Worm (Caenorhabditis elegans) whole organism, L1 larva: ENCODE measurements around the gene R144.12.

ENCODE experiments used
- C34B4.2 ChIP-seq: sonication (generic microtip); optimal IDR thresholded peaks from 2 replicates; lab custom pipeline; 2017; ENCODE audit warnings: mild to moderate bottlenecking, missing genetic modification characterization, missing compliant biosample characterization
- Y116A8C.19 ChIP-seq: sonication (generic microtip); optimal IDR thresholded peaks from 2 replicates; lab custom pipeline; 2016; ENCODE audit warnings: missing compliant biosample characterization, missing genetic modification characterization, borderline replicate concordance
- ama-1 ChIP-seq: fragments of 150-350 bp; optimal IDR thresholded peaks from 2 replicates; lab custom pipeline; 2014
- ces-1 ChIP-seq: fragments of 150-350 bp; optimal IDR thresholded peaks from 2 replicates; lab custom pipeline; 2014; ENCODE audit warnings: missing biosample characterization, missing genetic modification reagents, missing genetic modification characterization
- dpl-1 ChIP-seq, 3 experiments: fragments of 150-350 bp in 2 of 3; sonication (generic microtip) in 1 of 3; optimal IDR thresholded peaks; 2 replicates each; lab custom pipeline; 2014 to 2017; ENCODE audit warnings: missing biosample characterization in 3 of 3, missing genetic modification characterization in 3 of 3, missing genetic modification reagents in 3 of 3
- dsc-1 ChIP-seq: sonication (generic microtip); optimal IDR thresholded peaks from 2 replicates; lab custom pipeline; 2016; ENCODE audit warnings: mild to moderate bottlenecking, missing genetic modification characterization, missing compliant biosample characterization
- efl-3 ChIP-seq: fragments of 200-800 bp; sonication (Bioruptor generic); optimal IDR thresholded peaks from 2 replicates; lab custom pipeline; 2018; ENCODE audit warnings: mild to moderate bottlenecking, missing genetic modification characterization, missing compliant biosample characterization
- egl-13 ChIP-seq: sonication (generic microtip); optimal IDR thresholded peaks from 2 replicates; lab custom pipeline; 2016; ENCODE audit warnings: missing genotype, missing genetic modification reagents, missing genetic modification characterization, missing compliant biosample characterization
- egl-27 ChIP-seq, 2 experiments: fragments of 150-350 bp in 1 of 2; sonication (generic microtip); optimal IDR thresholded peaks; 3 replicates each; lab custom pipeline; 2017 to 2018; ENCODE audit warnings: missing biosample characterization in 2 of 2, missing genetic modification characterization in 2 of 2, missing genetic modification reagents in 2 of 2
- elt-3 ChIP-seq, 6 experiments: fragments of 150-350 bp in 1 of 6; sonication (generic microtip); optimal IDR thresholded peaks; 2 replicates each; lab custom pipeline; 2017 to 2018; ENCODE audit warnings: missing biosample characterization in 6 of 6, missing genetic modification characterization in 6 of 6, inconsistent platforms in 1 of 6
- ets-5 ChIP-seq: fragments of 200-800 bp; sonication (Bioruptor generic); IDR thresholded peaks from 2 replicates; pipeline ENCODE4 v1.3.6; 2022; ENCODE audit warnings: missing genetic modification characterization, missing compliant biosample characterization
- fkh-4 ChIP-seq: sonication (generic microtip); optimal IDR thresholded peaks from 2 replicates; lab custom pipeline; 2016; ENCODE audit warnings: missing compliant biosample characterization, missing genetic modification characterization, borderline replicate concordance
- fkh-8 ChIP-seq: sonication (generic microtip); optimal IDR thresholded peaks from 2 replicates; lab custom pipeline; 2016; ENCODE audit warnings: mild to moderate bottlenecking, missing genetic modification characterization, missing compliant biosample characterization
- fos-1 ChIP-seq: fragments of 150-350 bp; optimal IDR thresholded peaks from 2 replicates; lab custom pipeline; 2014; ENCODE audit warnings: missing biosample characterization, missing genetic modification characterization
- grh-1 ChIP-seq: fragments of 200-800 bp; sonication (Bioruptor generic); IDR thresholded peaks from 2 replicates; pipeline ENCODE4 v1.3.6; 2022; ENCODE audit warnings: missing genetic modification reagents, missing genetic modification characterization, missing compliant biosample characterization
- hlh-17 ChIP-seq: fragments of 200-800 bp; sonication (Bioruptor generic); optimal IDR thresholded peaks from 2 replicates; lab custom pipeline; 2018; ENCODE audit warnings: missing genetic modification characterization, mild to moderate bottlenecking, missing compliant biosample characterization, moderate library complexity, borderline replicate concordance
- hlh-4 ChIP-seq: sonication (generic microtip); optimal IDR thresholded peaks from 2 replicates; lab custom pipeline; 2016; ENCODE audit warnings: mild to moderate bottlenecking, missing genetic modification characterization, missing compliant biosample characterization
- hpl-2 ChIP-seq: fragments of 150-350 bp; optimal IDR thresholded peaks from 2 replicates; lab custom pipeline; 2014; ENCODE audit warnings: missing biosample characterization, missing genetic modification reagents, missing genetic modification characterization
- irx-1 ChIP-seq: sonication (generic microtip); optimal IDR thresholded peaks from 2 replicates; lab custom pipeline; 2016; ENCODE audit warnings: missing genetic modification characterization, missing compliant biosample characterization
- jun-1 ChIP-seq: fragments of 150-350 bp; optimal IDR thresholded peaks from 2 replicates; lab custom pipeline; 2014; ENCODE audit warnings: missing biosample characterization, missing genetic modification reagents, missing genetic modification characterization
- lin-13 ChIP-seq: fragments of 150-350 bp; optimal IDR thresholded peaks from 2 replicates; lab custom pipeline; 2014; ENCODE audit warnings: missing biosample characterization, missing genetic modification reagents, missing genetic modification characterization
- lin-14 ChIP-seq: fragments of 200-800 bp; sonication (Bioruptor generic); optimal IDR thresholded peaks from 2 replicates; lab custom pipeline; 2018; ENCODE audit warnings: mild to moderate bottlenecking, missing genetic modification characterization, moderate library complexity, missing compliant biosample characterization
- lin-15B ChIP-seq: fragments of 150-350 bp; sonication (generic microtip); optimal IDR thresholded peaks from 3 replicates; lab custom pipeline; 2014; ENCODE audit warnings: missing biosample characterization, missing genetic modification characterization
- lin-35 ChIP-seq, 2 experiments: fragments of 150-350 bp; optimal IDR thresholded peaks; 2 replicates each; lab custom pipeline; 2014; ENCODE audit warnings: missing biosample characterization in 2 of 2, missing genetic modification characterization in 2 of 2, missing genetic modification reagents in 2 of 2
- lin-39 ChIP-seq: fragments of 150-350 bp; optimal IDR thresholded peaks from 2 replicates; lab custom pipeline; 2014; ENCODE audit warnings: missing biosample characterization, missing genetic modification reagents, missing genetic modification characterization
- lir-3 ChIP-seq: sonication (generic microtip); optimal IDR thresholded peaks from 2 replicates; lab custom pipeline; 2016; ENCODE audit warnings: mild to moderate bottlenecking, missing genetic modification characterization, moderate library complexity, missing compliant biosample characterization; ENCODE audit not compliant: poor library complexity
- lsy-2 ChIP-seq, 2 experiments: fragments of 150-350 bp; optimal IDR thresholded peaks; 2 replicates each; lab custom pipeline; 2014; ENCODE audit warnings: missing biosample characterization in 2 of 2, missing genetic modification characterization in 2 of 2
- mdl-1 ChIP-seq, 2 experiments: fragments of 150-350 bp; optimal IDR thresholded peaks; 2 replicates each; lab custom pipeline; 2014 to 2017; ENCODE audit warnings: missing biosample characterization in 2 of 2, missing genetic modification characterization in 2 of 2, inconsistent platforms in 1 of 2
- mef-2 ChIP-seq: fragments of 150-350 bp; optimal IDR thresholded peaks from 2 replicates; lab custom pipeline; 2014; ENCODE audit warnings: missing biosample characterization, missing genetic modification characterization
- nhr-11 ChIP-seq: fragments of 150-350 bp; optimal IDR thresholded peaks from 2 replicates; lab custom pipeline; 2014; ENCODE audit warnings: missing biosample characterization, missing genetic modification characterization
- nhr-19 ChIP-seq: fragments of 200-800 bp; sonication (Bioruptor generic); conservative IDR thresholded peaks from 2 replicates; pipeline ENCODE4 v1.3.6; 2022; ENCODE audit warnings: missing genetic modification characterization, missing compliant biosample characterization
- nhr-28 ChIP-seq: fragments of 150-350 bp; optimal IDR thresholded peaks from 2 replicates; lab custom pipeline; 2014; ENCODE audit warnings: missing biosample characterization, missing genetic modification characterization
- nhr-47 ChIP-seq: sonication (generic microtip); optimal IDR thresholded peaks from 2 replicates; lab custom pipeline; 2016; ENCODE audit warnings: mild to moderate bottlenecking, missing genetic modification characterization, moderate library complexity, missing compliant biosample characterization
- nhr-71 ChIP-seq: sonication (generic microtip); optimal IDR thresholded peaks from 2 replicates; lab custom pipeline; 2016; ENCODE audit warnings: mild to moderate bottlenecking, missing genetic modification characterization, moderate library complexity, missing compliant biosample characterization
- nhr-76 ChIP-seq: sonication (generic microtip); optimal IDR thresholded peaks from 2 replicates; lab custom pipeline; 2017; ENCODE audit warnings: missing biosample characterization, missing genetic modification characterization
- nhr-77 ChIP-seq: fragments of 150-350 bp; optimal IDR thresholded peaks from 2 replicates; lab custom pipeline; 2014; ENCODE audit warnings: missing biosample characterization, missing genetic modification characterization
- nhr-84 ChIP-seq: sonication (generic microtip); optimal IDR thresholded peaks from 2 replicates; lab custom pipeline; 2017; ENCODE audit warnings: missing biosample characterization, missing genetic modification characterization
- nhr-85 ChIP-seq: sonication (generic microtip); peaks from one replicate; lab custom pipeline; 2016; ENCODE audit warnings: missing genetic modification characterization, inconsistent platforms, missing compliant biosample characterization
- pag-3 ChIP-seq: sonication (generic microtip); optimal IDR thresholded peaks from 2 replicates; lab custom pipeline; 2017; ENCODE audit warnings: missing genetic modification characterization, mild to moderate bottlenecking, missing compliant biosample characterization, antibody characterized with exemption, borderline replicate concordance; ENCODE audit not compliant: insufficient read depth
- pax-3 ChIP-seq: fragments of 200-800 bp; sonication (Bioruptor generic); optimal IDR thresholded peaks from 2 replicates; lab custom pipeline; 2018; ENCODE audit warnings: mild to moderate bottlenecking, missing genetic modification characterization, moderate library complexity, missing compliant biosample characterization
- pqm-1 ChIP-seq: sonication (generic microtip); optimal IDR thresholded peaks from 3 replicates; lab custom pipeline; 2017; ENCODE audit warnings: missing biosample characterization, missing genetic modification characterization
- snpc-4 ChIP-seq: fragments of 150-350 bp; optimal IDR thresholded peaks from 2 replicates; lab custom pipeline; 2014; ENCODE audit warnings: missing biosample characterization, missing genetic modification characterization
- snu-23 ChIP-seq: sonication (generic microtip); optimal IDR thresholded peaks from 2 replicates; lab custom pipeline; 2016; ENCODE audit warnings: missing genetic modification characterization, missing compliant biosample characterization
- sup-37 ChIP-seq: fragments of 200-800 bp; sonication (Bioruptor generic); optimal IDR thresholded peaks from 2 replicates; lab custom pipeline; 2018; ENCODE audit warnings: mild to moderate bottlenecking, missing genetic modification characterization, missing compliant biosample characterization
- swsn-7 ChIP-seq: sonication (generic microtip); optimal IDR thresholded peaks from 2 replicates; lab custom pipeline; 2016; ENCODE audit warnings: missing genetic modification characterization, missing compliant biosample characterization
- tbx-2 ChIP-seq: sonication (generic microtip); optimal IDR thresholded peaks from 2 replicates; lab custom pipeline; 2016; ENCODE audit warnings: missing genetic modification characterization, missing compliant biosample characterization
- tlp-1 ChIP-seq: fragments of 150-350 bp; optimal IDR thresholded peaks from 2 replicates; lab custom pipeline; 2014; ENCODE audit warnings: missing biosample characterization, missing genetic modification characterization
- unc-62 ChIP-seq: fragments of 150-350 bp; optimal IDR thresholded peaks from 2 replicates; lab custom pipeline; 2014; ENCODE audit warnings: missing biosample characterization, missing genetic modification reagents, missing genetic modification characterization
- unc-86 ChIP-seq: sonication (generic microtip); optimal IDR thresholded peaks from 2 replicates; lab custom pipeline; 2016; ENCODE audit warnings: missing genetic modification characterization, missing compliant biosample characterization
- vab-15 ChIP-seq: sonication (generic microtip); optimal IDR thresholded peaks from 2 replicates; lab custom pipeline; 2017; ENCODE audit warnings: missing genotype, mild to moderate bottlenecking, missing genetic modification characterization, missing compliant biosample characterization
- xbp-1 ChIP-seq: sonication (generic microtip); optimal IDR thresholded peaks from 2 replicates; lab custom pipeline; 2016; ENCODE audit warnings: missing genetic modification characterization, missing compliant biosample characterization
- zag-1 ChIP-seq: fragments of 150-350 bp; optimal IDR thresholded peaks from 2 replicates; lab custom pipeline; 2014; ENCODE audit warnings: missing biosample characterization, missing genetic modification characterization
- ztf-4 ChIP-seq: fragments of 150-350 bp; optimal IDR thresholded peaks from 2 replicates; lab custom pipeline; 2014; ENCODE audit warnings: missing biosample characterization, missing genetic modification characterization

Gene R144.12

ce11 chrIII:5013915-5014346, 7.2 kb upstream of the R144.12 start:
- no peak for TF ChIP-seq ets-5 (GFP tag; lab: Robert Waterston, UW)
- no peak for TF ChIP-seq nhr-76
- TF ChIP-seq dsc-1 (tag; lab: Kevin White, UChicago) = peak; percentile 73
- peak; percentile 96 for TF ChIP-seq tbx-2 (tag; lab: Kevin White, UChicago)
- TF ChIP-seq ama-1 (lab: Kevin White, UChicago) = peak; percentile 15
- peak; percentile 90 for TF ChIP-seq fkh-8 (tag; lab: Kevin White, UChicago)
- no peak for TF ChIP-seq pqm-1 (tag; lab: Kevin White, UChicago)
- peak; percentile 94 for TF ChIP-seq nhr-71
- TF ChIP-seq pag-3 (tag; lab: Kevin White, UChicago) = no peak
- peak in 1 of 2 experiments; percentile 84 for TF ChIP-seq mdl-1 (tag; optimal IDR thresholded peaks at IDR 0.05; lab: Kevin White, UChicago)
- TF ChIP-seq grh-1 (GFP tag; lab: Robert Waterston, UW) = no peak
- TF ChIP-seq snpc-4 (tag; lab: Kevin White, UChicago) = peak; percentile 75
- TF ChIP-seq nhr-19 (GFP tag; lab: Robert Waterston, UW) = peak; percentile 84
- TF ChIP-seq vab-15 (tag; lab: Kevin White, UChicago) = peak; percentile 22
- TF ChIP-seq C34B4.2 = no peak
- peak; percentile 85 for TF ChIP-seq jun-1
- TF ChIP-seq lin-35 (GFP tag; optimal IDR thresholded peaks at IDR 0.05; lab: Kevin White, UChicago) = peak; percentile 71 to 83
- TF ChIP-seq Y116A8C.19 = no peak
- peak; percentile 73 for TF ChIP-seq mef-2 (tag; lab: Kevin White, UChicago)
- TF ChIP-seq lin-14 = peak; percentile 98
- no peak for TF ChIP-seq pax-3
- peak; percentile 89 for TF ChIP-seq unc-86 (tag; lab: Kevin White, UChicago)
- peak; percentile 20 for TF ChIP-seq fkh-4
- peak; percentile 85 for TF ChIP-seq xbp-1 (tag; lab: Kevin White, UChicago)
- TF ChIP-seq nhr-77 (tag; lab: Kevin White, UChicago) = peak; percentile 92
- peak; percentile 59 for TF ChIP-seq irx-1 (tag; lab: Kevin White, UChicago)
- TF ChIP-seq lin-39 = peak; percentile 53
- no peak for TF ChIP-seq efl-3 (GFP tag; lab: Kevin White, UChicago)
- TF ChIP-seq lsy-2 (tag; optimal IDR thresholded peaks at IDR 0.05; lab: Kevin White, UChicago) = peak; percentile 83 to 91
- TF ChIP-seq swsn-7 (tag; lab: Kevin White, UChicago) = peak; percentile 89
- peak; percentile 45 for TF ChIP-seq lin-15B (tag; lab: Kevin White, UChicago)
- no peak for TF ChIP-seq nhr-84 (tag; lab: Kevin White, UChicago)
- TF ChIP-seq sup-37 = peak; percentile 32
- peak; percentile 96 for TF ChIP-seq snu-23 (GFP tag; lab: Kevin White, UChicago)
- no peak for TF ChIP-seq nhr-28 (tag; lab: Kevin White, UChicago)
- TF ChIP-seq tlp-1 (tag; lab: Kevin White, UChicago) = no peak
- TF ChIP-seq ces-1 (GFP tag; lab: Kevin White, UChicago) = no peak
- peak; percentile 82 for TF ChIP-seq lin-13 (GFP tag; lab: Kevin White, UChicago)
- TF ChIP-seq nhr-11 (tag; lab: Kevin White, UChicago) = peak; percentile 37
- peak; percentile 65 to 69 (median 65) for TF ChIP-seq dpl-1 (GFP tag; optimal IDR thresholded peaks at IDR 0.05; lab: Kevin White, UChicago)
- peak in 3 of 6 experiments; percentile 41 to 64 (median 54) for TF ChIP-seq elt-3 (tag; optimal IDR thresholded peaks at IDR 0.05; lab: Kevin White, UChicago)
- TF ChIP-seq fos-1 (tag; lab: Kevin White, UChicago) = peak; percentile 88
- peak; percentile 71 for TF ChIP-seq lir-3 (tag; lab: Kevin White, UChicago)
- no peak for TF ChIP-seq hlh-4 (tag; lab: Kevin White, UChicago)
- TF ChIP-seq ztf-4 (tag; lab: Kevin White, UChicago) = peak; percentile 73
- no peak for TF ChIP-seq hpl-2
- no peak for TF ChIP-seq unc-62 (GFP tag; lab: Kevin White, UChicago)
- TF ChIP-seq hlh-17 (GFP tag; lab: Kevin White, UChicago) = no peak
- TF ChIP-seq nhr-47 (tag; lab: Kevin White, UChicago) = peak; percentile 88
- peak; percentile 75 for TF ChIP-seq egl-13 (tag; lab: Kevin White, UChicago)
- TF ChIP-seq zag-1 = peak; percentile 77
- TF ChIP-seq egl-27 (tag; optimal IDR thresholded peaks at IDR 0.05; lab: Kevin White, UChicago) = peak in 1 of 2 experiments; percentile 82
- peak; percentile 84 for TF ChIP-seq nhr-85 (tag; lab: Kevin White, UChicago)
